Fruit fly (Drosophila melanogaster) whole organism, embryonic: ENCODE measurements around the gene CG32388.

Source experiments
- Atf3 ChIP-seq: fragments of 200-800 bp; sonication (Bioruptor generic); optimal IDR thresholded peaks from 3 replicates; lab custom pipeline; 2016; ENCODE audit warnings: missing biosample characterization, missing genetic modification characterization
- Awh ChIP-seq: fragments of 200-800 bp; sonication (Bioruptor generic); IDR thresholded peaks from 2 replicates; pipeline ENCODE4, ENCODE4 v1.3.6; 2022; ENCODE audit warnings: missing biosample characterization, missing genetic modification characterization
- B-H2 ChIP-seq: fragments of 200-800 bp; sonication (Bioruptor generic); optimal IDR thresholded peaks from 2 replicates; lab custom pipeline; 2018; ENCODE audit warnings: missing biosample characterization, mild to moderate bottlenecking, missing genetic modification characterization
- Bgb ChIP-seq: fragments of 200-800 bp; sonication (Bioruptor generic); IDR thresholded peaks from 2 replicates; pipeline ENCODE4 v1.3.6; 2022; ENCODE audit warnings: missing biosample characterization, missing genetic modification characterization; ENCODE audit not compliant: partially characterized antibody
- CG10321 ChIP-seq: fragments of 200-800 bp; sonication (Bioruptor generic); IDR thresholded peaks from 2 replicates; pipeline ENCODE4 v1.3.6; 2022; ENCODE audit warnings: missing biosample characterization, missing genetic modification characterization
- CG12155 ChIP-seq: fragments of 200-800 bp; sonication (Bioruptor generic); optimal IDR thresholded peaks from 3 replicates; lab custom pipeline; 2016; ENCODE audit warnings: missing biosample characterization, missing genetic modification characterization
- CG12659 ChIP-seq: fragments of 200-800 bp; sonication (Bioruptor generic); optimal IDR thresholded peaks from 3 replicates; lab custom pipeline; 2017; ENCODE audit warnings: mild to moderate bottlenecking, missing biosample characterization, missing genetic modification reagents, missing genetic modification characterization
- CG13287 ChIP-seq: fragments of 200-800 bp; sonication (Bioruptor generic); IDR thresholded peaks from 2 replicates; pipeline ENCODE4 v1.3.6; 2022; ENCODE audit warnings: missing biosample characterization, missing genetic modification characterization; ENCODE audit not compliant: partially characterized antibody
- CG17612 ChIP-seq: fragments of 200-800 bp; sonication (Bioruptor generic); IDR thresholded peaks from 2 replicates; pipeline ENCODE4 v1.3.6; 2022; ENCODE audit warnings: missing biosample characterization, missing genetic modification characterization
- CG17802 ChIP-seq: fragments of 200-800 bp; sonication (Bioruptor generic); optimal IDR thresholded peaks from 2 replicates; lab custom pipeline; 2018; ENCODE audit warnings: missing biosample characterization, mild to moderate bottlenecking, missing genetic modification characterization, moderate library complexity
- CG1832 ChIP-seq: fragments of 200-800 bp; sonication (Bioruptor generic); optimal IDR thresholded peaks from 2 replicates; lab custom pipeline; 2017; ENCODE audit warnings: missing biosample characterization, mild to moderate bottlenecking, missing genetic modification characterization, inconsistent platforms
- CG2199 ChIP-seq: fragments of 200-800 bp; sonication (Bioruptor generic); IDR thresholded peaks from 3 replicates; pipeline ENCODE4 v1.3.6; 2022; ENCODE audit warnings: missing biosample characterization, missing genetic modification characterization
- CG31441 ChIP-seq: fragments of 200-800 bp; sonication (Bioruptor generic); IDR thresholded peaks from 2 replicates; pipeline ENCODE4 v1.3.6; 2022; ENCODE audit warnings: missing biosample characterization, missing genetic modification characterization
- CG32772 ChIP-seq: fragments of 200-800 bp; sonication (Bioruptor generic); IDR thresholded peaks from 2 replicates; pipeline ENCODE4 v1.3.6; 2022; ENCODE audit warnings: missing biosample characterization, missing genetic modification characterization
- CG42726 ChIP-seq: fragments of 200-800 bp; sonication (Bioruptor generic); IDR thresholded peaks from 2 replicates; pipeline ENCODE4 v1.3.6; 2022; ENCODE audit warnings: missing biosample characterization, missing genetic modification characterization; ENCODE audit not compliant: partially characterized antibody
- CG7271 ChIP-seq: fragments of 200-800 bp; sonication (Bioruptor generic); optimal IDR thresholded peaks from 2 replicates; lab custom pipeline; 2018; ENCODE audit warnings: missing biosample characterization, mild to moderate bottlenecking, missing genetic modification characterization, moderate library complexity
- CG7963 ChIP-seq: fragments of 200-800 bp; sonication (Bioruptor generic); IDR thresholded peaks from 3 replicates; pipeline ENCODE4 v1.3.6; 2022; ENCODE audit warnings: missing biosample characterization, missing genetic modification characterization; ENCODE audit not compliant: partially characterized antibody
- CG8290 ChIP-seq, 3 experiments: fragments of 200-800 bp; sonication (Bioruptor generic); optimal IDR thresholded peaks; 2 replicates each; lab custom pipeline; 2016 to 2019; ENCODE audit warnings: missing biosample characterization in 3 of 3, missing genetic modification characterization in 3 of 3, mild to moderate bottlenecking in 2 of 3, moderate library complexity in 1 of 3
- Doc3 ChIP-seq: fragments of 200-800 bp; sonication (Bioruptor generic); IDR thresholded peaks from 3 replicates; pipeline ENCODE4 v1.3.6; 2022; ENCODE audit warnings: missing biosample characterization, missing genetic modification characterization; ENCODE audit not compliant: partially characterized antibody
- Dref ChIP-seq: fragments of 200-800 bp; sonication (Bioruptor generic); IDR thresholded peaks from 2 replicates; pipeline ENCODE4 v1.3.6; 2022; ENCODE audit warnings: missing biosample characterization, missing genetic modification characterization
- HLHmδ ChIP-seq: fragments of 200-800 bp; sonication (Bioruptor generic); optimal IDR thresholded peaks from 2 replicates; lab custom pipeline; 2018; ENCODE audit warnings: missing biosample characterization, mild to moderate bottlenecking, missing genetic modification characterization, moderate library complexity
- Hr39 ChIP-seq: fragments of >200 bp; optimal IDR thresholded peaks from 2 replicates; lab custom pipeline; 2017
- Hr78 ChIP-seq, 2 experiments: fragments of 200-800 bp in 1 of 2; fragments of >200 bp in 1 of 2; sonication (Bioruptor generic) in 1 of 2; optimal IDR thresholded peaks; 2 replicates each; lab custom pipeline; 2017 to 2019; ENCODE audit warnings: missing biosample characterization in 2 of 2, missing genetic modification characterization in 2 of 2, mild to moderate bottlenecking in 1 of 2, moderate library complexity in 1 of 2
- Hsf ChIP-seq: fragments of 200-800 bp; sonication (Bioruptor generic); optimal IDR thresholded peaks from 3 replicates; lab custom pipeline; 2016; ENCODE audit warnings: missing biosample characterization, missing genetic modification characterization
- Med ChIP-seq: fragments of 200-800 bp; sonication (Bioruptor generic); peaks from one replicate; lab custom pipeline; 2016; ENCODE audit warnings: missing biosample characterization, missing genetic modification characterization, mild to moderate bottlenecking, inconsistent platforms, moderate library complexity
- Mrtf ChIP-seq: fragments of 200-800 bp; sonication (Bioruptor generic); IDR thresholded peaks from 3 replicates; pipeline ENCODE4 v1.3.6; 2022; ENCODE audit warnings: missing biosample characterization, missing genetic modification characterization
- Pdp1 ChIP-seq, 2 experiments: fragments of 200-800 bp; sonication (Bioruptor generic); optimal IDR thresholded peaks; 3 replicates each; lab custom pipeline; 2016; ENCODE audit warnings: missing biosample characterization in 2 of 2, missing genetic modification characterization in 2 of 2, mild to moderate bottlenecking in 1 of 2, moderate library complexity in 1 of 2
- Rfx ChIP-seq: fragments of 200-800 bp; sonication (Bioruptor generic); IDR thresholded peaks from 2 replicates; pipeline ENCODE4 v1.3.6; 2022; ENCODE audit warnings: missing biosample characterization, missing genetic modification characterization
- Sox100B ChIP-seq: fragments of 200-800 bp; sonication (Bioruptor generic); optimal IDR thresholded peaks from 3 replicates; lab custom pipeline; 2018; ENCODE audit warnings: missing biosample characterization, mild to moderate bottlenecking, missing genetic modification characterization
- cg ChIP-seq: fragments of 200-800 bp; sonication (Bioruptor generic); optimal IDR thresholded peaks from 3 replicates; lab custom pipeline; 2019; ENCODE audit warnings: missing biosample characterization, mild to moderate bottlenecking, missing genetic modification characterization, moderate library complexity
- chinmo ChIP-seq: fragments of 200-800 bp; sonication (Bioruptor generic); IDR thresholded peaks from 4 replicates; pipeline ENCODE4 v1.3.6; 2022; ENCODE audit warnings: missing biosample characterization, missing genetic modification characterization; ENCODE audit not compliant: partially characterized antibody
- ci ChIP-seq: fragments of 200-800 bp; sonication (Bioruptor generic); IDR thresholded peaks from 3 replicates; pipeline ENCODE4 v1.3.6; 2022; ENCODE audit warnings: missing biosample characterization, missing genetic modification characterization
- danr ChIP-seq: fragments of 200-800 bp; sonication (Bioruptor generic); IDR thresholded peaks from 2 replicates; pipeline ENCODE4 v1.3.6; 2022; ENCODE audit warnings: missing biosample characterization, missing genetic modification characterization
- en ChIP-seq: fragments of 200-800 bp; sonication (Bioruptor generic); optimal IDR thresholded peaks from 2 replicates; lab custom pipeline; 2016; ENCODE audit warnings: missing biosample characterization, missing genetic modification characterization
- gem ChIP-seq: fragments of 200-800 bp; sonication (Bioruptor generic); optimal IDR thresholded peaks from 2 replicates; lab custom pipeline; 2019; ENCODE audit warnings: missing biosample characterization, mild to moderate bottlenecking, missing genetic modification characterization, moderate library complexity
- klu ChIP-seq: fragments of 200-800 bp; sonication (Bioruptor generic); IDR thresholded peaks from 2 replicates; pipeline ENCODE4 v1.3.6; 2022; ENCODE audit warnings: missing biosample characterization, missing genetic modification characterization
- pan ChIP-seq, 4 experiments: fragments of >200 bp in 3 of 4; fragments of 200-800 bp in 1 of 4; sonication (Bioruptor generic) in 1 of 4; optimal IDR thresholded peaks in 3 of 4; IDR thresholded peaks in 1 of 4; 2 replicates each; pipeline versions ENCODE4 v1.3.6 to Lab custom; 2017 to 2022; ENCODE audit warnings: missing biosample characterization in 2 of 4, missing genetic modification characterization in 2 of 4, mixed read lengths in 1 of 4
- rib ChIP-seq: fragments of 200-800 bp; sonication (Bioruptor generic); IDR thresholded peaks from 2 replicates; pipeline ENCODE4 v1.3.6; 2022; ENCODE audit warnings: missing biosample characterization, missing genetic modification characterization
- row ChIP-seq: fragments of 200-800 bp; sonication (Bioruptor generic); IDR thresholded peaks from 3 replicates; pipeline ENCODE4 v1.3.6; 2022; ENCODE audit warnings: missing biosample characterization, missing genetic modification characterization
- run ChIP-seq: fragments of 200-800 bp; sonication (Bioruptor generic); optimal IDR thresholded peaks from 3 replicates; lab custom pipeline; 2018; ENCODE audit warnings: missing biosample characterization, mild to moderate bottlenecking, missing genetic modification characterization
- shn ChIP-seq: fragments of 200-800 bp; sonication (Bioruptor generic); optimal IDR thresholded peaks from 3 replicates; lab custom pipeline; 2016; ENCODE audit warnings: missing biosample characterization, missing genetic modification characterization
- trh ChIP-seq: fragments of 200-800 bp; sonication (Bioruptor generic); optimal IDR thresholded peaks from 2 replicates; lab custom pipeline; 2016; ENCODE audit warnings: missing biosample characterization, missing genetic modification characterization
- vvl ChIP-seq: fragments of 200-800 bp; sonication (Bioruptor generic); IDR thresholded peaks from 2 replicates; pipeline ENCODE4 v1.3.6; 2022; ENCODE audit warnings: missing biosample characterization, missing genetic modification characterization
- zen ChIP-seq: fragments of 200-800 bp; sonication (Bioruptor generic); optimal IDR thresholded peaks from 3 replicates; lab custom pipeline; 2018; ENCODE audit warnings: missing biosample characterization, mild to moderate bottlenecking, missing genetic modification characterization, moderate library complexity

Gene CG32388

DNA sequence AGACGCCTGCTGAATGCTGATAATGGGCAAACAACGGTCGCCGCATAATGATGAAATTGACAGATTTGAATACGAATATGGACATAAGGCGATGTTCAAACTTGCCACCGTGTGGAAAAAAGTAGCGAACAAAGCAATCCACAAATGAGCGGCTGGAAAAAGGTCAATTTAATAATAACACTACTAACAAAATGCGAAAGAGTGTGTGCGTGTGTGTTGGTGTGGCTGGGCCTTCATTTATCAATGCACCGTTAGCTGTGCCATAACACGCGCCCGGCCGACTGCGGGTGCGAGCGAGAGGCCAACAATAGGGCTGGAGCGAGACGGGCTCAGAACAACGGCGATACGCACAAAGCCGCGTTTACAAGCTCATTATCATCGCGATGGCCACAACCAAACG, 8.5 kb downstream of the CG32388 start:
- peak; percentile 21 for TF ChIP-seq run
- peak; percentile 28 for TF ChIP-seq Med (GFP tag; lab: Kevin White, UChicago)
- no peak for TF ChIP-seq Sox100B (GFP tag; lab: Kevin White, UChicago)
- TF ChIP-seq chinmo (GFP tag; lab: Robert Waterston, UW): 0 out of 4 replicates have a peak, but pooled peaks have one; percentile 68
- no peak for TF ChIP-seq CG31441 (GFP tag; lab: Robert Waterston, UW)
- no peak for TF ChIP-seq pan (optimal IDR thresholded peaks at IDR 0.05; lab: Kevin White, UChicago)
- TF ChIP-seq pan (GFP tag; optimal IDR thresholded peaks at IDR 0.05 in 1 of 2, IDR thresholded peaks at IDR 0.05 in 1 of 2): peak in 1 of 2 experiments; percentile 31
- no peak for TF ChIP-seq gem
- no peak for TF ChIP-seq CG8290 (GFP tag; optimal IDR thresholded peaks at IDR 0.05; lab: Kevin White, UChicago)
- TF ChIP-seq CG8290 (tag; optimal IDR thresholded peaks at IDR 0.05; lab: Kevin White, UChicago): peak in 1 of 2 experiments; percentile 21
- TF ChIP-seq Mrtf (GFP tag; lab: Robert Waterston, UW): 0 out of 3 replicates have a peak, but pooled peaks have one; percentile 28
- no peak for TF ChIP-seq HLHmδ (GFP tag; lab: Kevin White, UChicago)
- TF ChIP-seq CG12155: no peak
- no peak for TF ChIP-seq en (GFP tag; lab: Kevin White, UChicago)
- TF ChIP-seq zen: peak; percentile 19
- TF ChIP-seq CG42726: no peak
- TF ChIP-seq rib: 0 out of 2 replicates have a peak, but pooled peaks have one; percentile 26
- peak; percentile 84 for TF ChIP-seq Hr39 (lab: Kevin White, UChicago)
- TF ChIP-seq vvl (GFP tag; lab: Robert Waterston, UW): peak; percentile 47; the same call in 1 of the 2 replicates
- TF ChIP-seq CG13287: no peak
- no peak for TF ChIP-seq CG32772
- 0 out of 3 replicates have a peak, but pooled peaks have one; percentile 49 for TF ChIP-seq CG2199
- TF ChIP-seq CG7963 (GFP tag; lab: Robert Waterston, UW): no peak
- TF ChIP-seq Rfx (GFP tag; lab: Robert Waterston, UW): peak; percentile 12; the same call in 1 of the 2 replicates
- peak; percentile 53 for TF ChIP-seq CG1832 (GFP tag; lab: Kevin White, UChicago)
- peak; percentile 50; the same call in 1 of the 2 replicates for TF ChIP-seq CG10321 (GFP tag; lab: Robert Waterston, UW)
- no peak for TF ChIP-seq CG12659 (GFP tag; lab: Kevin White, UChicago)
- peak; percentile 49 for TF ChIP-seq cg (GFP tag; lab: Kevin White, UChicago)
- TF ChIP-seq trh (GFP tag; lab: Kevin White, UChicago): no peak
- no peak for TF ChIP-seq Doc3
- TF ChIP-seq danr (GFP tag; lab: Robert Waterston, UW): no peak
- no peak for TF ChIP-seq shn (GFP tag; lab: Kevin White, UChicago)
- no peak for TF ChIP-seq klu (GFP tag; lab: Robert Waterston, UW)
- no peak for TF ChIP-seq Atf3
- peak; percentile 73; the same call in 1 of the 2 replicates for TF ChIP-seq Awh (GFP tag; lab: Robert Waterston, UW)
- no peak for TF ChIP-seq B-H2 (GFP tag; lab: Kevin White, UChicago)
- no peak for TF ChIP-seq CG7271
- no peak for TF ChIP-seq Bgb (GFP tag; lab: Robert Waterston, UW)
- TF ChIP-seq row (GFP tag; lab: Robert Waterston, UW): peak; percentile 10; the same call in 1 of the 3 replicates
- TF ChIP-seq Hsf (GFP tag; lab: Kevin White, UChicago): no peak
- peak; percentile 28; the same call in 2 of the 3 replicates for TF ChIP-seq ci (GFP tag; lab: Robert Waterston, UW)
- peak in 1 of 2 experiments; percentile 57 for TF ChIP-seq Hr78 (GFP tag; optimal IDR thresholded peaks at IDR 0.05; lab: Kevin White, UChicago)
- TF ChIP-seq Pdp1 (GFP tag; optimal IDR thresholded peaks at IDR 0.05; lab: Kevin White, UChicago): peak in 1 of 2 experiments; percentile 88
- peak; percentile 96 for TF ChIP-seq CG17802 (tag; lab: Kevin White, UChicago)
- TF ChIP-seq CG17612 (GFP tag; lab: Robert Waterston, UW): no peak
- no peak for TF ChIP-seq Dref (GFP tag; lab: Robert Waterston, UW)
